Fruit fly (Drosophila melanogaster) whole organism, prepupa: ENCODE results near the gene CG13454.

Experiments used
- Blimp-1 ChIP-seq: fragments of 200-800 bp; sonication (Bioruptor generic); optimal IDR thresholded peaks from 3 replicates; lab custom pipeline; 2017; ENCODE audit warnings: missing biosample characterization, missing genetic modification characterization, mild to moderate bottlenecking, moderate library complexity, missing genetic modification reagents
- CG10631 ChIP-seq: fragments of 200-800 bp; sonication (Bioruptor generic); optimal IDR thresholded peaks from 2 replicates; lab custom pipeline; 2016; ENCODE audit warnings: missing biosample characterization, missing genetic modification characterization
- CG10669 ChIP-seq: fragments of 200-800 bp; sonication (Bioruptor generic); optimal IDR thresholded peaks from 3 replicates; lab custom pipeline; 2018; ENCODE audit warnings: missing biosample characterization, mild to moderate bottlenecking, missing genetic modification characterization, moderate library complexity
- CG11902 ChIP-seq: fragments of 200-800 bp; sonication (Bioruptor generic); optimal IDR thresholded peaks from 3 replicates; lab custom pipeline; 2016; ENCODE audit warnings: missing biosample characterization, missing genetic modification characterization
- CG15336 ChIP-seq: fragments of 200-800 bp; sonication (Bioruptor generic); IDR thresholded peaks from 2 replicates; pipeline ENCODE4 v1.3.6; 2022; ENCODE audit warnings: missing biosample characterization, missing genetic modification characterization
- CG1621 ChIP-seq: fragments of 200-800 bp; sonication (Bioruptor generic); optimal IDR thresholded peaks from 3 replicates; lab custom pipeline; 2018; ENCODE audit warnings: missing biosample characterization, mild to moderate bottlenecking, missing genetic modification characterization
- CG16779 ChIP-seq: fragments of 200-800 bp; sonication (Bioruptor generic); optimal IDR thresholded peaks from 3 replicates; lab custom pipeline; 2017; ENCODE audit warnings: missing biosample characterization, mild to moderate bottlenecking, missing genetic modification characterization
- CG3032 ChIP-seq: fragments of 200-800 bp; optimal IDR thresholded peaks from 2 replicates; lab custom pipeline; 2019; ENCODE audit warnings: missing biosample characterization, mild to moderate bottlenecking, missing genetic modification characterization, moderate library complexity
- CG31627 ChIP-seq: fragments of 200-800 bp; sonication (Bioruptor generic); optimal IDR thresholded peaks from 3 replicates; lab custom pipeline; 2016; ENCODE audit warnings: missing biosample characterization, missing genetic modification characterization
- CG32006 ChIP-seq: fragments of 200-800 bp; sonication (Bioruptor generic); optimal IDR thresholded peaks from 3 replicates; lab custom pipeline; 2017; ENCODE audit warnings: missing biosample characterization, mild to moderate bottlenecking, missing genetic modification characterization
- CG34406 ChIP-seq: fragments of 200-800 bp; sonication (Bioruptor generic); optimal IDR thresholded peaks from 3 replicates; lab custom pipeline; 2016; ENCODE audit warnings: missing biosample characterization, missing genetic modification characterization
- CG3919 ChIP-seq: fragments of 200-800 bp; sonication (Bioruptor generic); optimal IDR thresholded peaks from 3 replicates; lab custom pipeline; 2016; ENCODE audit warnings: missing biosample characterization, missing genetic modification characterization
- CG4318 ChIP-seq: fragments of 200-800 bp; sonication (Bioruptor generic); optimal IDR thresholded peaks from 3 replicates; lab custom pipeline; 2017; ENCODE audit warnings: missing biosample characterization, mild to moderate bottlenecking, missing genetic modification characterization
- CG6163 ChIP-seq: fragments of 200-800 bp; sonication (Bioruptor generic); IDR thresholded peaks from 3 replicates; pipeline ENCODE4 v1.3.6; 2022; ENCODE audit warnings: missing biosample characterization, missing genetic modification characterization
- CG6276 ChIP-seq: fragments of 200-800 bp; sonication (Bioruptor generic); optimal IDR thresholded peaks from 2 replicates; lab custom pipeline; 2017; ENCODE audit warnings: missing biosample characterization, mild to moderate bottlenecking, missing genetic modification characterization
- CG6792 ChIP-seq: fragments of 200-800 bp; sonication (Bioruptor generic); optimal IDR thresholded peaks from 3 replicates; lab custom pipeline; 2016; ENCODE audit warnings: missing biosample characterization, missing genetic modification characterization
- CG6808 ChIP-seq: fragments of 200-800 bp; sonication (Bioruptor generic); optimal IDR thresholded peaks from 3 replicates; lab custom pipeline; 2017; ENCODE audit warnings: missing biosample characterization, missing genetic modification characterization, mild to moderate bottlenecking, moderate library complexity, missing genetic modification reagents
- CG6854 ChIP-seq: fragments of 200-800 bp; sonication (Bioruptor generic); optimal IDR thresholded peaks from 2 replicates; lab custom pipeline; 2017; ENCODE audit warnings: missing biosample characterization, mild to moderate bottlenecking, missing genetic modification characterization
- CG7368 ChIP-seq: fragments of 200-800 bp; sonication (Bioruptor generic); optimal IDR thresholded peaks from 3 replicates; lab custom pipeline; 2016; ENCODE audit warnings: missing biosample characterization, missing genetic modification characterization
- CG8119 ChIP-seq: fragments of 200-800 bp; sonication (Bioruptor generic); IDR thresholded peaks from 3 replicates; pipeline ENCODE4 v1.3.6; 2022; ENCODE audit warnings: missing biosample characterization, missing genetic modification characterization
- CG8632 ChIP-seq: fragments of 200-800 bp; sonication (Bioruptor generic); optimal IDR thresholded peaks from 3 replicates; lab custom pipeline; 2016; ENCODE audit warnings: missing biosample characterization, missing genetic modification characterization
- Eip93F ChIP-seq: fragments of 200-800 bp; sonication (Bioruptor generic); optimal IDR thresholded peaks from 2 replicates; lab custom pipeline; 2016; ENCODE audit warnings: missing biosample characterization, mild to moderate bottlenecking, missing genetic modification characterization
- Gug ChIP-seq: fragments of 200-800 bp; sonication (Bioruptor generic); IDR thresholded peaks from 2 replicates; pipeline ENCODE4 v1.3.6; 2022; ENCODE audit warnings: missing biosample characterization, missing genetic modification characterization
- Hr38 ChIP-seq: sonication (Bioruptor generic); optimal IDR thresholded peaks from 2 replicates; lab custom pipeline; 2016; ENCODE audit warnings: missing biosample characterization, missing genetic modification characterization
- Hr39 ChIP-seq: fragments of 200-800 bp; sonication (Bioruptor generic); optimal IDR thresholded peaks from 2 replicates; lab custom pipeline; 2016; ENCODE audit warnings: missing biosample characterization, missing genetic modification characterization
- Hr4 ChIP-seq: fragments of 200-800 bp; sonication (Bioruptor generic); optimal IDR thresholded peaks from 3 replicates; lab custom pipeline; 2016; ENCODE audit warnings: missing biosample characterization, missing genetic modification characterization
- Lpt ChIP-seq: fragments of 200-800 bp; sonication (Bioruptor generic); optimal IDR thresholded peaks from 3 replicates; lab custom pipeline; 2016; ENCODE audit warnings: missing biosample characterization, missing genetic modification characterization
- Met ChIP-seq: fragments of 200-800 bp; sonication (Bioruptor generic); optimal IDR thresholded peaks from 3 replicates; lab custom pipeline; 2016; ENCODE audit warnings: missing biosample characterization, missing genetic modification characterization
- OdsH ChIP-seq: fragments of 200-800 bp; sonication (Bioruptor generic); optimal IDR thresholded peaks from 3 replicates; lab custom pipeline; 2016; ENCODE audit warnings: missing biosample characterization, missing genetic modification characterization
- Smox ChIP-seq: fragments of 200-800 bp; sonication (Bioruptor generic); optimal IDR thresholded peaks from 3 replicates; lab custom pipeline; 2016; ENCODE audit warnings: missing biosample characterization, missing genetic modification characterization
- Sox102F ChIP-seq: fragments of 200-800 bp; sonication (Bioruptor generic); optimal IDR thresholded peaks from 2 replicates; lab custom pipeline; 2016; ENCODE audit warnings: missing biosample characterization, mild to moderate bottlenecking, missing genetic modification characterization
- Sox14 ChIP-seq: fragments of 200-800 bp; sonication (Bioruptor generic); optimal IDR thresholded peaks from 3 replicates; lab custom pipeline; 2016; ENCODE audit warnings: missing biosample characterization, missing genetic modification characterization
- Sox15 ChIP-seq: fragments of 200-800 bp; sonication (Bioruptor generic); optimal IDR thresholded peaks from 3 replicates; lab custom pipeline; 2016; ENCODE audit warnings: missing biosample characterization, missing genetic modification characterization
- acj6 ChIP-seq: fragments of 200-800 bp; sonication (Bioruptor generic); optimal IDR thresholded peaks from 3 replicates; lab custom pipeline; 2016; ENCODE audit warnings: missing biosample characterization, missing genetic modification characterization
- cyc ChIP-seq: fragments of 200-800 bp; sonication (Bioruptor generic); optimal IDR thresholded peaks from 3 replicates; lab custom pipeline; 2016; ENCODE audit warnings: missing biosample characterization, missing genetic modification characterization
- dac ChIP-seq: fragments of 200-800 bp; sonication (Bioruptor generic); optimal IDR thresholded peaks from 2 replicates; lab custom pipeline; 2017; ENCODE audit warnings: missing biosample characterization, mild to moderate bottlenecking, missing genetic modification characterization
- dsx ChIP-seq: fragments of 200-800 bp; optimal IDR thresholded peaks from 3 replicates; lab custom pipeline; 2019; ENCODE audit warnings: missing biosample characterization, mild to moderate bottlenecking, missing genetic modification characterization, moderate library complexity; ENCODE audit not compliant: poor library complexity, severe bottlenecking
- eg ChIP-seq: fragments of 200-800 bp; sonication (Bioruptor generic); IDR thresholded peaks from 3 replicates; pipeline ENCODE4 v1.3.6; 2022; ENCODE audit warnings: missing biosample characterization, missing genetic modification characterization
- esn ChIP-seq: fragments of 200-800 bp; sonication (Bioruptor generic); optimal IDR thresholded peaks from 2 replicates; lab custom pipeline; 2016; ENCODE audit warnings: missing biosample characterization, mild to moderate bottlenecking, missing genetic modification characterization, moderate library complexity
- fd59A ChIP-seq: fragments of 200-800 bp; sonication (Bioruptor generic); optimal IDR thresholded peaks from 2 replicates; lab custom pipeline; 2017; ENCODE audit warnings: missing biosample characterization, mild to moderate bottlenecking, missing genetic modification characterization, missing genetic modification reagents
- fd85E ChIP-seq: fragments of 200-800 bp; sonication (Bioruptor generic); optimal IDR thresholded peaks from 3 replicates; lab custom pipeline; 2016; ENCODE audit warnings: missing biosample characterization, missing genetic modification characterization
- pdm3 ChIP-seq: fragments of 200-800 bp; sonication (Bioruptor generic); optimal IDR thresholded peaks from 3 replicates; lab custom pipeline; 2016; ENCODE audit warnings: missing biosample characterization, missing genetic modification characterization
- salr ChIP-seq, 2 experiments: fragments of 200-800 bp; sonication (Bioruptor generic); optimal IDR thresholded peaks; 3 replicates each; lab custom pipeline; 2016 to 2018; ENCODE audit warnings: missing biosample characterization in 2 of 2, missing genetic modification characterization in 2 of 2, mild to moderate bottlenecking in 1 of 2
- spab ChIP-seq: fragments of 200-800 bp; sonication (Bioruptor generic); optimal IDR thresholded peaks from 2 replicates; lab custom pipeline; 2017; ENCODE audit warnings: missing biosample characterization, mild to moderate bottlenecking, missing genetic modification characterization, missing genetic modification reagents
- svp ChIP-seq: fragments of 200-800 bp; sonication (Bioruptor generic); peaks from one replicate; lab custom pipeline; 2016; ENCODE audit warnings: missing biosample characterization, missing genetic modification characterization
- topi ChIP-seq: fragments of 200-800 bp; sonication (Bioruptor generic); optimal IDR thresholded peaks from 3 replicates; lab custom pipeline; 2016; ENCODE audit warnings: missing biosample characterization, missing genetic modification characterization

CG13454 gene

dm6 chr3L:15533402-15534129 is 16.7 kb upstream of the CG13454 start (continued):
- TF ChIP-seq Blimp-1 (GFP tag; lab: Kevin White, UChicago) (peak; percentile 52), Gug (peak; percentile 24; the same call in 1 of the 2 replicates), CG7368 (GFP tag; lab: Kevin White, UChicago) (peak; percentile 73), topi (GFP tag; lab: Kevin White, UChicago) (peak; percentile 84), CG8119 (GFP tag; lab: Robert Waterston, UW) (peak; percentile 75), CG6808 (GFP tag; lab: Kevin White, UChicago) (peak; percentile 70), CG8632 (GFP tag; lab: Kevin White, UChicago) (peak; percentile 31), CG6276 (GFP tag; lab: Kevin White, UChicago) (peak; percentile 59), Hr38 (GFP tag; lab: Kevin White, UChicago) (no peak), CG3032 (tag; lab: Kevin White, UChicago) (peak; percentile 72), fd59A (GFP tag; lab: Kevin White, UChicago) (peak; percentile 72), CG31627 (GFP tag; lab: Kevin White, UChicago) (peak; percentile 86), CG6163 (GFP tag; lab: Robert Waterston, UW) (peak; percentile 58), Eip93F (GFP tag; lab: Kevin White, UChicago) (no peak), pdm3 (GFP tag; lab: Kevin White, UChicago) (peak; percentile 78), Smox (GFP tag; lab: Kevin White, UChicago) (peak; percentile 78), Sox102F (GFP tag; lab: Kevin White, UChicago) (peak; percentile 80), spab (peak; percentile 55), OdsH (GFP tag; lab: Kevin White, UChicago) (peak; percentile 65), CG10669 (GFP tag; lab: Kevin White, UChicago) (peak; percentile 63), Lpt (GFP tag; lab: Kevin White, UChicago) (peak; percentile 64), CG3919 (GFP tag; lab: Kevin White, UChicago) (peak; percentile 68)

DNA sequence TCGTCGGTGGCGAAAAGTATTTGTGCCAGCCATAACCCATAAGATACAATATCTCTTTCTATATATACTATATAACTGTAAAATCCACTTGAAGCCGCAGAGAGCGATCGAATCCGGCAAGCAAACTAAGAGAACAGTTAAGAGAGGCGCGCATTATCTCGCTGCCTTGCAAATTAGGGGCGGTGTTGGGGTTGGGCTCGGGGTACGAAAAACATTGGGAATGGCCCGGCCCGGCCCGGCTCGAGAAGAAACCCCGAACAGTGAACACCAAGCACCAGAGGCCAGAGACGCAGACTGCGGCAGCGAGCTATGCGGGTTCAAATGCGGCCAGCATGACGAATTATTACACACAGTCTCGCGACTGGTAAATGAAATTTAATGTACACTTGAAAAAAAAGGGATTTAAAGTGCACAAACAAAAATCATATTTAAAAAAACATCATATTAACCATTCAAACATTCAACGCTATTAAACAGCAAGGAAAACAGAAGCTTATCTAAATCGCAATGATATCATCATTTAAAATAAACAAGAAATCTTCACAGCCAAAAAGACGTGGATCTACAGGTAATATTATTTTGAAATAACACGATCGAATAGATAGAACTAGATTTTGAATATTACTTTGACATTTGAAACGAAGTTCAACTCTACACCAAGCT is 15.6 kb upstream of the CG13454 start:
- peak; percentile 30 for TF ChIP-seq dsx (GFP tag; lab: Kevin White, UChicago)
- TF ChIP-seq CG3919 (GFP tag; lab: Kevin White, UChicago): peak; percentile 66
- TF ChIP-seq Sox102F (GFP tag; lab: Kevin White, UChicago): no peak
- peak; percentile 2 for TF ChIP-seq Blimp-1 (GFP tag; lab: Kevin White, UChicago)
- TF ChIP-seq CG6808 (GFP tag; lab: Kevin White, UChicago): no peak
- peak; percentile 65 for TF ChIP-seq cyc (GFP tag; lab: Kevin White, UChicago)
- peak; percentile 47 for TF ChIP-seq Hr4 (GFP tag; lab: Kevin White, UChicago)
- peak; percentile 47 for TF ChIP-seq esn (GFP tag; lab: Kevin White, UChicago)
- no peak for TF ChIP-seq dac (GFP tag; lab: Kevin White, UChicago)
- peak; percentile 63 for TF ChIP-seq Met (GFP tag; lab: Kevin White, UChicago)
- peak; percentile 95 for TF ChIP-seq svp (GFP tag; lab: Kevin White, UChicago)
- peak; percentile 72; the same call in 2 of the 3 replicates for TF ChIP-seq eg (GFP tag; lab: Robert Waterston, UW)
- TF ChIP-seq acj6 (GFP tag; lab: Kevin White, UChicago): peak; percentile 1
- TF ChIP-seq CG1621 (tag; lab: Kevin White, UChicago): peak; percentile 53
- TF ChIP-seq Hr39 (GFP tag; lab: Kevin White, UChicago): peak; percentile 61
- TF ChIP-seq Sox15 (GFP tag; lab: Kevin White, UChicago): no peak
- peak; percentile 68 for TF ChIP-seq CG6163 (GFP tag; lab: Robert Waterston, UW)
- peak; percentile 34 for TF ChIP-seq Eip93F (GFP tag; lab: Kevin White, UChicago)
- peak in 1 of 2 experiments; percentile 57 for TF ChIP-seq salr (GFP tag; optimal IDR thresholded peaks at IDR 0.05; lab: Kevin White, UChicago)
- TF ChIP-seq Gug: peak; percentile 58
- TF ChIP-seq CG6792 (GFP tag; lab: Kevin White, UChicago): no peak
- TF ChIP-seq CG8632 (GFP tag; lab: Kevin White, UChicago): no peak
- TF ChIP-seq CG15336 (GFP tag; lab: Robert Waterston, UW): no peak
- peak; percentile 41 for TF ChIP-seq pdm3 (GFP tag; lab: Kevin White, UChicago)
- TF ChIP-seq CG32006 (GFP tag; lab: Kevin White, UChicago): peak; percentile 68
- TF ChIP-seq CG11902 (GFP tag; lab: Kevin White, UChicago): no peak
- TF ChIP-seq CG16779: no peak
- no peak for TF ChIP-seq CG34406 (GFP tag; lab: Kevin White, UChicago)
- peak; percentile 21 for TF ChIP-seq Sox14
- TF ChIP-seq CG4318: peak; percentile 45
- TF ChIP-seq fd85E (GFP tag; lab: Kevin White, UChicago): no peak
- TF ChIP-seq CG6854 (GFP tag; lab: Kevin White, UChicago): peak; percentile 56
- peak; percentile 49 for TF ChIP-seq CG10631 (GFP tag; lab: Kevin White, UChicago)
